Fruit fly (Drosophila melanogaster) whole organism, prepupa: Measurements from ENCODE around the gene up.

ENCODE experiments used
- CG10631 ChIP-seq: fragments of 200-800 bp; sonication (Bioruptor generic); optimal IDR thresholded peaks from 2 replicates; lab custom pipeline; 2016; ENCODE audit warnings: missing biosample characterization, missing genetic modification characterization
- CG10669 ChIP-seq: fragments of 200-800 bp; sonication (Bioruptor generic); optimal IDR thresholded peaks from 3 replicates; lab custom pipeline; 2018; ENCODE audit warnings: missing biosample characterization, mild to moderate bottlenecking, missing genetic modification characterization, moderate library complexity
- CG11294 ChIP-seq: fragments of 200-800 bp; sonication (Bioruptor generic); IDR thresholded peaks from 2 replicates; pipeline ENCODE4 v1.3.6; 2022; ENCODE audit warnings: missing biosample characterization, missing genetic modification characterization
- CG15336 ChIP-seq: fragments of 200-800 bp; sonication (Bioruptor generic); IDR thresholded peaks from 2 replicates; pipeline ENCODE4 v1.3.6; 2022; ENCODE audit warnings: missing biosample characterization, missing genetic modification characterization
- CG1621 ChIP-seq: fragments of 200-800 bp; sonication (Bioruptor generic); optimal IDR thresholded peaks from 3 replicates; lab custom pipeline; 2018; ENCODE audit warnings: missing biosample characterization, mild to moderate bottlenecking, missing genetic modification characterization
- CG3032 ChIP-seq: fragments of 200-800 bp; optimal IDR thresholded peaks from 2 replicates; lab custom pipeline; 2019; ENCODE audit warnings: missing biosample characterization, mild to moderate bottlenecking, missing genetic modification characterization, moderate library complexity
- CG31627 ChIP-seq: fragments of 200-800 bp; sonication (Bioruptor generic); optimal IDR thresholded peaks from 3 replicates; lab custom pipeline; 2016; ENCODE audit warnings: missing biosample characterization, missing genetic modification characterization
- CG34406 ChIP-seq: fragments of 200-800 bp; sonication (Bioruptor generic); optimal IDR thresholded peaks from 3 replicates; lab custom pipeline; 2016; ENCODE audit warnings: missing biosample characterization, missing genetic modification characterization
- CG6163 ChIP-seq: fragments of 200-800 bp; sonication (Bioruptor generic); IDR thresholded peaks from 3 replicates; pipeline ENCODE4 v1.3.6; 2022; ENCODE audit warnings: missing biosample characterization, missing genetic modification characterization
- CG6276 ChIP-seq: fragments of 200-800 bp; sonication (Bioruptor generic); optimal IDR thresholded peaks from 2 replicates; lab custom pipeline; 2017; ENCODE audit warnings: missing biosample characterization, mild to moderate bottlenecking, missing genetic modification characterization
- CG6792 ChIP-seq: fragments of 200-800 bp; sonication (Bioruptor generic); optimal IDR thresholded peaks from 3 replicates; lab custom pipeline; 2016; ENCODE audit warnings: missing biosample characterization, missing genetic modification characterization
- CG6854 ChIP-seq: fragments of 200-800 bp; sonication (Bioruptor generic); optimal IDR thresholded peaks from 2 replicates; lab custom pipeline; 2017; ENCODE audit warnings: missing biosample characterization, mild to moderate bottlenecking, missing genetic modification characterization
- CG8319 ChIP-seq: fragments of 200-800 bp; sonication (Bioruptor generic); optimal IDR thresholded peaks from 3 replicates; lab custom pipeline; 2016; ENCODE audit warnings: missing biosample characterization, missing genetic modification characterization
- CG8632 ChIP-seq: fragments of 200-800 bp; sonication (Bioruptor generic); optimal IDR thresholded peaks from 3 replicates; lab custom pipeline; 2016; ENCODE audit warnings: missing biosample characterization, missing genetic modification characterization
- Eip75B ChIP-seq: fragments of 200-800 bp; sonication (Bioruptor generic); optimal IDR thresholded peaks from 3 replicates; lab custom pipeline; 2016; ENCODE audit warnings: missing biosample characterization, missing genetic modification characterization
- Eip78C ChIP-seq: fragments of 200-800 bp; sonication (Bioruptor generic); peaks from one replicate; lab custom pipeline; 2016; ENCODE audit warnings: missing biosample characterization, missing genetic modification characterization
- Eip93F ChIP-seq: fragments of 200-800 bp; sonication (Bioruptor generic); optimal IDR thresholded peaks from 2 replicates; lab custom pipeline; 2016; ENCODE audit warnings: missing biosample characterization, mild to moderate bottlenecking, missing genetic modification characterization
- Ets96B ChIP-seq: fragments of 200-800 bp; optimal IDR thresholded peaks from 2 replicates; lab custom pipeline; 2019; ENCODE audit warnings: missing biosample characterization, mild to moderate bottlenecking, missing genetic modification characterization, moderate library complexity
- Hr39 ChIP-seq: fragments of 200-800 bp; sonication (Bioruptor generic); optimal IDR thresholded peaks from 2 replicates; lab custom pipeline; 2016; ENCODE audit warnings: missing biosample characterization, missing genetic modification characterization
- Hr4 ChIP-seq: fragments of 200-800 bp; sonication (Bioruptor generic); optimal IDR thresholded peaks from 3 replicates; lab custom pipeline; 2016; ENCODE audit warnings: missing biosample characterization, missing genetic modification characterization
- Lpt ChIP-seq: fragments of 200-800 bp; sonication (Bioruptor generic); optimal IDR thresholded peaks from 3 replicates; lab custom pipeline; 2016; ENCODE audit warnings: missing biosample characterization, missing genetic modification characterization
- Met ChIP-seq: fragments of 200-800 bp; sonication (Bioruptor generic); optimal IDR thresholded peaks from 3 replicates; lab custom pipeline; 2016; ENCODE audit warnings: missing biosample characterization, missing genetic modification characterization
- Sox102F ChIP-seq: fragments of 200-800 bp; sonication (Bioruptor generic); optimal IDR thresholded peaks from 2 replicates; lab custom pipeline; 2016; ENCODE audit warnings: missing biosample characterization, mild to moderate bottlenecking, missing genetic modification characterization
- Sox14 ChIP-seq: fragments of 200-800 bp; sonication (Bioruptor generic); optimal IDR thresholded peaks from 3 replicates; lab custom pipeline; 2016; ENCODE audit warnings: missing biosample characterization, missing genetic modification characterization
- achi ChIP-seq: fragments of 200-800 bp; sonication (Bioruptor generic); optimal IDR thresholded peaks from 3 replicates; lab custom pipeline; 2016; ENCODE audit warnings: missing biosample characterization, missing genetic modification characterization
- acj6 ChIP-seq: fragments of 200-800 bp; sonication (Bioruptor generic); optimal IDR thresholded peaks from 3 replicates; lab custom pipeline; 2016; ENCODE audit warnings: missing biosample characterization, missing genetic modification characterization
- cyc ChIP-seq: fragments of 200-800 bp; sonication (Bioruptor generic); optimal IDR thresholded peaks from 3 replicates; lab custom pipeline; 2016; ENCODE audit warnings: missing biosample characterization, missing genetic modification characterization
- dsx ChIP-seq: fragments of 200-800 bp; optimal IDR thresholded peaks from 3 replicates; lab custom pipeline; 2019; ENCODE audit warnings: missing biosample characterization, mild to moderate bottlenecking, missing genetic modification characterization, moderate library complexity; ENCODE audit not compliant: poor library complexity, severe bottlenecking
- eg ChIP-seq: fragments of 200-800 bp; sonication (Bioruptor generic); IDR thresholded peaks from 3 replicates; pipeline ENCODE4 v1.3.6; 2022; ENCODE audit warnings: missing biosample characterization, missing genetic modification characterization
- fd59A ChIP-seq: fragments of 200-800 bp; sonication (Bioruptor generic); optimal IDR thresholded peaks from 2 replicates; lab custom pipeline; 2017; ENCODE audit warnings: missing biosample characterization, mild to moderate bottlenecking, missing genetic modification characterization, missing genetic modification reagents
- fd85E ChIP-seq: fragments of 200-800 bp; sonication (Bioruptor generic); optimal IDR thresholded peaks from 3 replicates; lab custom pipeline; 2016; ENCODE audit warnings: missing biosample characterization, missing genetic modification characterization
- fkh ChIP-seq: fragments of 200-800 bp; sonication (Bioruptor generic); optimal IDR thresholded peaks from 3 replicates; lab custom pipeline; 2017; ENCODE audit warnings: missing biosample characterization, mild to moderate bottlenecking, missing genetic modification characterization, moderate library complexity
- lz ChIP-seq: fragments of 200-800 bp; sonication (Bioruptor generic); optimal IDR thresholded peaks from 3 replicates; lab custom pipeline; 2016; ENCODE audit warnings: missing biosample characterization, missing genetic modification characterization
- net ChIP-seq: fragments of 200-800 bp; sonication (Bioruptor generic); optimal IDR thresholded peaks from 3 replicates; lab custom pipeline; 2016; ENCODE audit warnings: missing biosample characterization, missing genetic modification characterization
- salr ChIP-seq, 2 experiments: fragments of 200-800 bp; sonication (Bioruptor generic); optimal IDR thresholded peaks; 3 replicates each; lab custom pipeline; 2016 to 2018; ENCODE audit warnings: missing biosample characterization in 2 of 2, missing genetic modification characterization in 2 of 2, mild to moderate bottlenecking in 1 of 2
- spab ChIP-seq: fragments of 200-800 bp; sonication (Bioruptor generic); optimal IDR thresholded peaks from 2 replicates; lab custom pipeline; 2017; ENCODE audit warnings: missing biosample characterization, mild to moderate bottlenecking, missing genetic modification characterization, missing genetic modification reagents
- ss ChIP-seq, 2 experiments: fragments of 200-800 bp; sonication (Bioruptor generic); optimal IDR thresholded peaks; 2 replicates in 1 of 2; 3 replicates in 1 of 2; lab custom pipeline; 2017 to 2018; ENCODE audit warnings: mild to moderate bottlenecking in 2 of 2, missing biosample characterization in 2 of 2, missing genetic modification characterization in 2 of 2, moderate library complexity in 1 of 2
- svp ChIP-seq: fragments of 200-800 bp; sonication (Bioruptor generic); peaks from one replicate; lab custom pipeline; 2016; ENCODE audit warnings: missing biosample characterization, missing genetic modification characterization
- topi ChIP-seq: fragments of 200-800 bp; sonication (Bioruptor generic); optimal IDR thresholded peaks from 3 replicates; lab custom pipeline; 2016; ENCODE audit warnings: missing biosample characterization, missing genetic modification characterization
- vri ChIP-seq: fragments of 200-800 bp; sonication (Bioruptor generic); optimal IDR thresholded peaks from 3 replicates; lab custom pipeline; 2016; ENCODE audit warnings: missing biosample characterization, mild to moderate bottlenecking, missing genetic modification characterization

The up gene

DNA sequence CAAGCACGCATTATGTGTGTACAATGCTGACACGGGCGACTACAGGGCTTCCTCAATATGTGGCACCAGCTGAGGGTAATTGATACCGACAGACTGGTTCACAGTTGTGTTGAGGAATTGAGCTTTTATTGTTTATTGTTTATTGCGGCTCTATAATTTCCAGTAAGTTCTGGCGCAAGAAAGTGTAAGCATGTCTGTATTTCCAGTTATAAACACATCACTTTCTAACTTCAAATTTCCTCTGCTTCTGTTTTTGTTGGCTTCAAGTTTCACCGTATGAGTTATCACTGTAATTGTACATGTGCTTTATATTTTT is 24.2 kb upstream of the up start (continued):
- no peak for TF ChIP-seq Eip93F
- peak; percentile 1 for TF ChIP-seq Lpt (GFP tag; lab: Kevin White, UChicago)
- no peak for TF ChIP-seq CG6276 (GFP tag; lab: Kevin White, UChicago)
- TF ChIP-seq Hr4 (GFP tag; lab: Kevin White, UChicago), result no peak
- no peak for TF ChIP-seq CG6854 (GFP tag; lab: Kevin White, UChicago)
- peak; percentile 11 to 41 for TF ChIP-seq ss (GFP tag; optimal IDR thresholded peaks at IDR 0.05; lab: Kevin White, UChicago)
- peak; percentile 37 for TF ChIP-seq achi (GFP tag; lab: Kevin White, UChicago)
- TF ChIP-seq CG10631 (GFP tag; lab: Kevin White, UChicago), result peak; percentile 20
- peak; percentile 15 for TF ChIP-seq CG10669 (GFP tag; lab: Kevin White, UChicago)
- TF ChIP-seq salr (GFP tag; optimal IDR thresholded peaks at IDR 0.05; lab: Kevin White, UChicago), result peak in 1 of 2 experiments; percentile 22
- TF ChIP-seq Sox102F (GFP tag; lab: Kevin White, UChicago), result peak; percentile 23
- TF ChIP-seq fd85E, result no peak
- TF ChIP-seq cyc, result peak; percentile 48
- TF ChIP-seq lz (GFP tag; lab: Kevin White, UChicago), result peak; percentile 35

dm6 chrX:13625888-13626578 is 23.7 kb upstream of the up start:
- TF ChIP-seq Eip93F (no peak), Ets96B (no peak), fkh (peak; percentile 58)
- TF ChIP-seq, all 60 proteins: peak for 1

DNA sequence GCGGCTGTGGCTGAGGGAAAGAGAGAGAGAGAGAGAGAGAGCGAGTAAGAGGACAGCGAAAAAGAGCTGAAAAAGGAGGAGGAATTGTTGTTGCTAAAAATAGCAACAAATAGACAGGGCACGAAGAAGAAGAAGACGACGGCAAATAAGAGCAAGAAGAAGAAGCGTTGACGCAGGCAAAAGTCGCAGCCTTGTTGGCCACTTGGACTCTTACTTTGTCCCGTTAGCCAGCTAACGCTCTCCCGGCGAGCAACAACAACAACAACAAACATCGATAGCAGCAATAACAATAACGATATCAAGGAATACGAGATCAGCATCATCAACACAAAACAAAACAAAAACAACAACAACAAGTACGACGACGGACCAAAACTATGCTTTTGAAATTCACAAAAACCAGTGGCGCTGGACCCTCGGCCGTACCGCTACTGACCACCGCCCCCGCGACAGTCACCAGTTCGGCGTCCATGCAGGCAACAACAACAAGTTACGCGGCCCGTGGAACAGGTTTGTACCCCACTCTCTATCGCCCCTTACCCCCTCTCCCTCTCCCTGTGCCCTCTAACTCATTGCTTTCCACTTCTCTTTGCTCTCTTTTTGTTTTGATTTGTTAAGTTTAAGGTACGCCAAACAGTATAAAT is 22.8 kb upstream of the up start:
- TF ChIP-seq Eip78C, result peak; percentile 37
- peak; percentile 46; the same call in 1 of the 3 replicates for TF ChIP-seq eg
- peak; percentile 28; the same call in 1 of the 2 replicates for TF ChIP-seq CG15336 (GFP tag; lab: Robert Waterston, UW)
- no peak for TF ChIP-seq Sox14 (GFP tag; lab: Kevin White, UChicago)
- TF ChIP-seq dsx (GFP tag; lab: Kevin White, UChicago), result peak; percentile 53
- TF ChIP-seq Eip75B (GFP tag; lab: Kevin White, UChicago), result no peak
- peak; percentile 20 for TF ChIP-seq spab (GFP tag; lab: Kevin White, UChicago)
- peak in 1 of 2 experiments; percentile 24 for TF ChIP-seq ss (GFP tag; optimal IDR thresholded peaks at IDR 0.05; lab: Kevin White, UChicago)

DNA sequence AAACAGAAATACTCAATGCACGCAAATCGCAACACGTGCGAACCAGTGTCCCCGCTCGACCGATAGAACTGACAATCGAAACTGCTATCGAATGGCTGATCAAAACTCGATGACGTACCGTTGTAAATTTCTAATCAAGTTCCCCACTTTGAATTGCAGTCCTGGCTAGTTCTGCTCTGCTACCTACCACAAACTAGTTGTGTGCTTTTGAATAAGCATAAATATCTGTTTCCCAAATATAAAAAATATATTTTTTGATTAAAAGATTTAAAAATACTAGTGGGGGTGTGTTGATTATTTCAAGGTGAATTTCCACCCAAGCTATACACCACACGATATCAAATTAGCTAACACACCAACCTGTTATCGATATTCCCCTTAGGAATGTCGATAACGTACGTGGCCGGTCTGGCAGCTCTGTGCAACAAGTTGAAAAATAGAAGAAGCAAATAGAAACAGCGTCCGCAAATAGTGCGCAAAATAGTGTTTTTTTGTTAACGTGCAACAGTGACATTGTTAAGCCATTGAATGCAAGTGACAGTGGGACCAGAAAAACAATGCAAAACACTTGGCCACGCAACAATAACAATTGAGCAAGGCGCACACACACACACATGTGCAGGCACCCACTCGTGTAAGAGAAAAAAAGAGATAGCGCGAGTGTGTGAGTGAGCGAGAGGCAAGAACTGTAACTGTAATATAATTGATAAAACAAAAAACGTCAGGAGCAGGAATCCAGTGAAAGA is 22.1 kb upstream of the up start, which contains the start of the genes CG2691 and NFAT:
CG2691 (minus strand) TSS at position 75 of the 746 bp plus-strand sequence.
NFAT (plus strand) TSS at position 412 of the 746 bp plus-strand sequence.
- TF ChIP-seq CG3032 (no peak), CG15336 (GFP tag; lab: Robert Waterston, UW) (no peak), eg (no peak), Hr39 (GFP tag; lab: Kevin White, UChicago) (no peak), lz (GFP tag; lab: Kevin White, UChicago) (no peak), CG10669 (GFP tag; lab: Kevin White, UChicago) (no peak), Sox102F (GFP tag; lab: Kevin White, UChicago) (no peak), spab (GFP tag; lab: Kevin White, UChicago) (no peak), Sox14 (GFP tag; lab: Kevin White, UChicago) (peak; percentile 59), Lpt (GFP tag; lab: Kevin White, UChicago) (peak; percentile 43), Eip93F (peak; percentile 30), CG6792 (GFP tag; lab: Kevin White, UChicago) (no peak), vri (GFP tag; lab: Kevin White, UChicago) (peak; percentile 44), CG34406 (GFP tag; lab: Kevin White, UChicago) (no peak), CG31627 (GFP tag; lab: Kevin White, UChicago) (no peak), topi (GFP tag; lab: Kevin White, UChicago) (peak; percentile 1), CG8319 (GFP tag; lab: Kevin White, UChicago) (no peak), CG11294 (GFP tag; lab: Robert Waterston, UW) (no peak), dsx (GFP tag; lab: Kevin White, UChicago) (no peak), cyc (no peak), fd59A (GFP tag; lab: Kevin White, UChicago) (no peak), net (GFP tag; lab: Kevin White, UChicago) (no peak), acj6 (GFP tag; lab: Kevin White, UChicago) (no peak), fd85E (no peak), Eip78C (peak; percentile 73), Met (GFP tag; lab: Kevin White, UChicago) (no peak), svp (no peak), CG1621 (tag; lab: Kevin White, UChicago) (peak; percentile 13), CG6163 (GFP tag; lab: Robert Waterston, UW) (0 out of 3 replicates have a peak, but pooled peaks have one; percentile 21), CG10631 (GFP tag; lab: Kevin White, UChicago) (no peak), salr (GFP tag; optimal IDR thresholded peaks at IDR 0.05; lab: Kevin White, UChicago) (no peak), CG8632 (no peak)
